Worm (Caenorhabditis elegans): ENCODE results near the gene ints-7.
A peak's percentile ranks its signal among the peaks of the same experiment; 100 is the strongest.

The ints-7 gene

DNA sequence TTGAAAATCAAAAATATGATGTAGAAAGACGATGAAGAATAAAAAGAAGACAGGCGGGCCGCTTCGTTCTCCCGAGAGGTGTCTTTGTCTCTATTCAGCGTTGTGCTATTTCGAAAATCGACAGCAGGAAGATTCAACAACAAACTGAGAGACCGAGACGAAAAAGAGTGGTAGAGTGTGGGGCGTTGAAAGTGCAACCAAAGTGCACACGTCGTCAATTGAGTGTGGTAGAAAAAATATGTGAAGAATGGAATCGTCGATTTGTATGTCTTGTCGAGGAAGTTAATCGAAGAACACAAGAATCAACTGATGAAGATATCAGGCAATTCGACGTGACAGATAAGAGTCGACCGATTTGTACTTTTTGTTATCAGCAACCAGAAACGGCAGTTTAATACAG, 36.5 kb downstream of the ints-7 start (continued):
- TF ChIP-seq tbx-2 (tag; optimal IDR thresholded peaks at IDR 0.05) (peak; percentile 34), ztf-4 (tag; optimal IDR thresholded peaks at IDR 0.05) (no peak), nhr-77 (tag; optimal IDR thresholded peaks at IDR 0.05) (peak; percentile 33), lin-13 (GFP tag; optimal IDR thresholded peaks at IDR 0.05) (no peak), lin-35 (GFP tag; optimal IDR thresholded peaks at IDR 0.05) (peak; percentile 17 to 65), hpl-2 (GFP tag; optimal IDR thresholded peaks at IDR 0.05) (no peak), nhr-12 (tag; optimal IDR thresholded peaks at IDR 0.05) (no peak), ceh-82 (tag; optimal IDR thresholded peaks at IDR 0.05) (peak in 1 of 3 experiments; percentile 32), nhr-76 (tag; optimal IDR thresholded peaks at IDR 0.05) (peak; percentile 62), pqm-1 (tag; optimal IDR thresholded peaks at IDR 0.05) (no peak), egl-13 (tag; optimal IDR thresholded peaks at IDR 0.05) (no peak), sup-37 (GFP tag; optimal IDR thresholded peaks at IDR 0.05) (no peak), alr-1 (tag; optimal IDR thresholded peaks at IDR 0.05; ENCODE audit: borderline replicate concordance) (no peak)

DNA sequence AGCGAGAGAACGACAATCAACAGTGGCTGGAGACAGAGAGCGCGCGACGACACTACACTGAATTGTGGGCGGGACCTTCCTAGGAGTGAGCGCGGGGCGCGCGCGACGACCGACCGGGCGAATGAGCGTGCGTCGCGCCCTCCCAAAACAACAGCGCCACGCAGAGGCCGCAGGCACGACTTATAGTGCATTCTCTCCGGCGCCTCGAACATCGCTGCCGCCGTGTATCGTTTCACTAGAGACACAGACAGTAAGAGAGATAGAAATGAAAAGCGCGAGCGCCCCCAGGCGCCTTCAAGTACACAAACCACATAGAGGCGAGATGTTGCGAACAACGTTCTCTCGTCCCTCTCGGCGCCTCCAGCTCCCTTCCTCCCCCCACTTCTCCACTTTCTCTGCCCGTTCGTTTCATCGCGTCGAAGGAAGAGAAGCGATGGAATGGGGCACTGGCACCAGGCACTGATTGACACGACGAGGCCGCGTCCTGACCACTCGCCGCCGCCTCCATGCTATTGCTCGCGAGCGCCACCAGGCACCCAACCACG, 37.3 kb downstream of the ints-7 start:
- TF ChIP-seq lsy-2 (tag; optimal IDR thresholded peaks at IDR 0.05) (peak; percentile 38 to 68), tlp-1 (tag; optimal IDR thresholded peaks at IDR 0.05) (no peak), zip-4 (GFP tag; optimal IDR thresholded peaks at IDR 0.05) (no peak), lin-14 (GFP tag; optimal IDR thresholded peaks at IDR 0.05) (peak; percentile 98), isw-1 (GFP tag; IDR thresholded peaks at IDR 0.05) (peak; percentile 11; the same call in 1 of the 2 replicates), egl-13 (tag; optimal IDR thresholded peaks at IDR 0.05) (no peak), nhr-11 (tag; optimal IDR thresholded peaks at IDR 0.05) (no peak), hpl-2 (GFP tag; optimal IDR thresholded peaks at IDR 0.05) (no peak), nhr-84 (tag; optimal IDR thresholded peaks at IDR 0.05) (no peak), aly-2 (tag; optimal IDR thresholded peaks at IDR 0.05) (no peak), ceh-8 (GFP tag; optimal IDR thresholded peaks at IDR 0.05) (no peak), ceh-63 (GFP tag; optimal IDR thresholded peaks at IDR 0.05) (no peak), hlh-17 (GFP tag; optimal IDR thresholded peaks at IDR 0.05; ENCODE audit: borderline replicate concordance) (no peak), unc-130 (tag; optimal IDR thresholded peaks at IDR 0.05) (peak; percentile 29), fkh-4 (tag; optimal IDR thresholded peaks at IDR 0.05; ENCODE audit: borderline replicate concordance) (no peak), nhr-76 (tag; optimal IDR thresholded peaks at IDR 0.05) (no peak), blmp-1 (tag; optimal IDR thresholded peaks at IDR 0.05) (peak; percentile 85), dsc-1 (tag; optimal IDR thresholded peaks at IDR 0.05) (peak; percentile 16), jun-1 (tag; optimal IDR thresholded peaks at IDR 0.05) (peak; percentile 49), swsn-7 (tag; optimal IDR thresholded peaks at IDR 0.05) (peak; percentile 56), pax-3 (tag; optimal IDR thresholded peaks at IDR 0.05) (no peak), unc-98 (GFP tag; IDR thresholded peaks at IDR 0.05) (no peak), ztf-4 (tag; optimal IDR thresholded peaks at IDR 0.05) (no peak), unc-62 (GFP tag; optimal IDR thresholded peaks at IDR 0.05) (no peak), hlh-4 (tag; optimal IDR thresholded peaks at IDR 0.05) (no peak), lin-39 (tag; optimal IDR thresholded peaks at IDR 0.05) (no peak), pag-3 (tag; optimal IDR thresholded peaks at IDR 0.05; ENCODE audit: borderline replicate concordance, insufficient read depth) (no peak), C04F5.9 (tag; optimal IDR thresholded peaks at IDR 0.05) (no peak), ceh-88 (GFP tag; IDR thresholded peaks at IDR 0.05) (0 out of 2 replicates have a peak, but pooled peaks have one; percentile 23), sox-4 (tag; optimal IDR thresholded peaks at IDR 0.05) (no peak), ama-1 (optimal IDR thresholded peaks at IDR 0.05) (no peak), lin-15B (tag; optimal IDR thresholded peaks at IDR 0.05) (peak; percentile 42), irx-1 (tag; optimal IDR thresholded peaks at IDR 0.05) (no peak), efl-1 (optimal IDR thresholded peaks at IDR 0.05) (peak; percentile 43 to 46), efl-1 (GFP tag; optimal IDR thresholded peaks at IDR 0.05 in 1 of 2) (peak in 1 of 2 experiments; percentile 23), Y116A8C.19 (tag; optimal IDR thresholded peaks at IDR 0.05; ENCODE audit: borderline replicate concordance) (no peak), grh-1 (GFP tag; IDR thresholded peaks at IDR 0.05) (peak; percentile 40; the same call in 1 of the 2 replicates), nhr-90 (tag; optimal IDR thresholded peaks at IDR 0.05; ENCODE audit: poor library complexity) (peak; percentile 30), sup-37 (GFP tag; optimal IDR thresholded peaks at IDR 0.05) (no peak), aha-1 (tag; optimal IDR thresholded peaks at IDR 0.05) (no peak), nhr-19 (GFP tag; conservative IDR thresholded peaks at IDR 0.05) (peak; percentile 56), efl-3 (GFP tag; optimal IDR thresholded peaks at IDR 0.05) (no peak), alr-1 (tag; optimal IDR thresholded peaks at IDR 0.05; ENCODE audit: borderline replicate concordance) (no peak), lin-35 (GFP tag; optimal IDR thresholded peaks at IDR 0.05) (peak; percentile 59 to 63)
